Worm (Caenorhabditis elegans) whole organism, mixed stage, embryonic: Measurements from ENCODE around the gene ttc-17.

Experiments
- lin-13 ChIP-seq: fragments of 150-350 bp; optimal IDR thresholded peaks from 2 replicates; lab custom pipeline; 2014; ENCODE audit warnings: missing biosample characterization, missing genetic modification characterization
- snpc-4 ChIP-seq: fragments of 150-350 bp; optimal IDR thresholded peaks from 2 replicates; lab custom pipeline; 2014; ENCODE audit warnings: missing biosample characterization, missing genetic modification characterization
- unc-39 ChIP-seq: fragments of 150-350 bp; optimal IDR thresholded peaks from 2 replicates; lab custom pipeline; 2014; ENCODE audit warnings: missing biosample characterization, missing genetic modification characterization

DNA sequence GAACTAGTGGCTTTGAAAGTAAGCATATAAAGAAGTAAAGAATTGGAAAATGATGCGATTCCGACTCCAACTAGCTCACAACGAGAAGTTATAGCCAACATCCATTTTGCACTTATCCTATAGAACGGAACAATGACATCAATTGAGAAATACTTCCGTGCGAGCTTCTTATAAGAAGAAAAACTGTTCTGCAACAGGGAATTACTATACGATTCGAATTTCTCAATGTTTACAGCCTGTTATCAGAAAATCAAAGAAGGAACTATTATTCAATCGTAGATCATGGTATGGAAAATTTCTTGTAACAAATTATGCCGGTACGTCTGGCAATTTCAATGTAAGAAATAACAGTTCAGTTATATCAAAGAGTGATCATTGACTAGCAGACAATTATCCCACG, 28.9 kb downstream of the ttc-17 start, which contains the start of gene str-85:
- TF ChIP-seq unc-39 (no peak), snpc-4 (tag; lab: Kevin White, UChicago) (no peak), lin-13 (tag; lab: Kevin White, UChicago) (no peak)
